Fruit fly (Drosophila melanogaster) whole organism, embryonic: ENCODE data around the gene Txl.

ENCODE experiments used
- Awh ChIP-seq: fragments of 200-800 bp; sonication (Bioruptor generic); IDR thresholded peaks from 2 replicates; pipeline ENCODE4, ENCODE4 v1.3.6; 2022; ENCODE audit warnings: missing biosample characterization, missing genetic modification characterization
- CG10366 ChIP-seq: fragments of 200-800 bp; sonication (Bioruptor generic); IDR thresholded peaks from 2 replicates; pipeline ENCODE4 v1.3.6; 2022; ENCODE audit warnings: missing biosample characterization, missing genetic modification characterization
- CG10959 ChIP-seq: fragments of 200-800 bp; sonication (Bioruptor generic); IDR thresholded peaks from 2 replicates; pipeline ENCODE4 v1.3.6; 2022; ENCODE audit warnings: missing biosample characterization, missing genetic modification characterization
- CG12071 ChIP-seq: fragments of 200-800 bp; sonication (Bioruptor generic); optimal IDR thresholded peaks from 3 replicates; lab custom pipeline; 2018; ENCODE audit warnings: missing biosample characterization, mild to moderate bottlenecking, missing genetic modification characterization
- CG12744 ChIP-seq: fragments of 200-800 bp; sonication (Bioruptor generic); optimal IDR thresholded peaks from 2 replicates; lab custom pipeline; 2016; ENCODE audit warnings: missing biosample characterization, missing genetic modification characterization
- CG13775 ChIP-seq: fragments of 200-800 bp; sonication (Bioruptor generic); optimal IDR thresholded peaks from 3 replicates; lab custom pipeline; 2017; ENCODE audit warnings: missing biosample characterization, mild to moderate bottlenecking, missing genetic modification characterization
- CG15514 ChIP-seq: fragments of 200-800 bp; sonication (Bioruptor generic); optimal IDR thresholded peaks from 3 replicates; lab custom pipeline; 2017; ENCODE audit warnings: missing biosample characterization, missing genetic modification characterization, mild to moderate bottlenecking, moderate library complexity, missing genetic modification reagents
- CG17186 ChIP-seq: fragments of 200-800 bp; sonication (Bioruptor generic); optimal IDR thresholded peaks from 3 replicates; lab custom pipeline; 2017; ENCODE audit warnings: missing biosample characterization, missing genetic modification reagents, missing genetic modification characterization
- CG2116 ChIP-seq: fragments of 200-800 bp; sonication (Bioruptor generic); optimal IDR thresholded peaks from 3 replicates; lab custom pipeline; 2018; ENCODE audit warnings: missing biosample characterization, mild to moderate bottlenecking, missing genetic modification characterization
- CG2199 ChIP-seq: fragments of 200-800 bp; sonication (Bioruptor generic); IDR thresholded peaks from 3 replicates; pipeline ENCODE4 v1.3.6; 2022; ENCODE audit warnings: missing biosample characterization, missing genetic modification characterization
- CG30403 ChIP-seq: fragments of 200-800 bp; sonication (Bioruptor generic); optimal IDR thresholded peaks from 3 replicates; lab custom pipeline; 2016; ENCODE audit warnings: missing biosample characterization, missing genetic modification characterization
- CG32772 ChIP-seq: fragments of 200-800 bp; sonication (Bioruptor generic); IDR thresholded peaks from 2 replicates; pipeline ENCODE4 v1.3.6; 2022; ENCODE audit warnings: missing biosample characterization, missing genetic modification characterization
- CG4282 ChIP-seq: fragments of 200-800 bp; sonication (Bioruptor generic); optimal IDR thresholded peaks from 2 replicates; lab custom pipeline; 2016; ENCODE audit warnings: missing biosample characterization, missing genetic modification characterization
- CG4328 ChIP-seq: fragments of 200-800 bp; sonication (Bioruptor generic); optimal IDR thresholded peaks from 3 replicates; lab custom pipeline; 2017; ENCODE audit warnings: missing biosample characterization, missing genetic modification reagents, missing genetic modification characterization
- CG4424 ChIP-seq: fragments of 200-800 bp; sonication (Bioruptor generic); optimal IDR thresholded peaks from 3 replicates; lab custom pipeline; 2016; ENCODE audit warnings: missing biosample characterization, missing genetic modification characterization
- CG6765 ChIP-seq: fragments of 200-800 bp; sonication (Bioruptor generic); optimal IDR thresholded peaks from 3 replicates; lab custom pipeline; 2017; ENCODE audit warnings: missing biosample characterization, mild to moderate bottlenecking, missing genetic modification characterization
- CG7271 ChIP-seq: fragments of 200-800 bp; sonication (Bioruptor generic); optimal IDR thresholded peaks from 2 replicates; lab custom pipeline; 2018; ENCODE audit warnings: missing biosample characterization, mild to moderate bottlenecking, missing genetic modification characterization, moderate library complexity
- CG7987 ChIP-seq: fragments of 200-800 bp; sonication (Bioruptor generic); optimal IDR thresholded peaks from 2 replicates; lab custom pipeline; 2018; ENCODE audit warnings: missing biosample characterization, mild to moderate bottlenecking, missing genetic modification characterization, moderate library complexity
- CG8290 ChIP-seq, 3 experiments: fragments of 200-800 bp; sonication (Bioruptor generic); optimal IDR thresholded peaks; 2 replicates each; lab custom pipeline; 2016 to 2019; ENCODE audit warnings: missing biosample characterization in 3 of 3, missing genetic modification characterization in 3 of 3, mild to moderate bottlenecking in 2 of 3, moderate library complexity in 1 of 3
- Camta ChIP-seq: fragments of 200-800 bp; sonication (Bioruptor generic); optimal IDR thresholded peaks from 2 replicates; lab custom pipeline; 2016; ENCODE audit warnings: missing biosample characterization, missing genetic modification characterization
- CoRest ChIP-seq: fragments of 200-800 bp; sonication (Bioruptor generic); optimal IDR thresholded peaks from 3 replicates; lab custom pipeline; 2018; ENCODE audit warnings: missing biosample characterization, mild to moderate bottlenecking, missing genetic modification characterization, moderate library complexity
- Ets65A ChIP-seq: fragments of 200-800 bp; sonication (Bioruptor generic); peaks from one replicate; lab custom pipeline; 2016; ENCODE audit warnings: missing biosample characterization, missing genetic modification characterization
- HLH4C ChIP-seq: fragments of 200-800 bp; sonication (Bioruptor generic); IDR thresholded peaks from 3 replicates; pipeline ENCODE4 v1.3.6; 2022; ENCODE audit warnings: missing biosample characterization, missing genetic modification characterization; ENCODE audit not compliant: partially characterized antibody
- Hand ChIP-seq: fragments of 200-800 bp; sonication (Bioruptor generic); optimal IDR thresholded peaks from 2 replicates; lab custom pipeline; 2017; ENCODE audit warnings: mild to moderate bottlenecking, missing biosample characterization, missing genetic modification reagents, missing genetic modification characterization
- Hr3 ChIP-seq: fragments of 200-800 bp; sonication (Bioruptor generic); optimal IDR thresholded peaks from 3 replicates; lab custom pipeline; 2016; ENCODE audit warnings: missing biosample characterization, missing genetic modification characterization
- NC2α ChIP-seq: fragments of 200-800 bp; sonication (Bioruptor generic); optimal IDR thresholded peaks from 2 replicates; lab custom pipeline; 2016; ENCODE audit warnings: missing biosample characterization, missing genetic modification characterization
- Neu2 ChIP-seq: fragments of 200-800 bp; sonication (Bioruptor generic); optimal IDR thresholded peaks from 3 replicates; lab custom pipeline; 2016; ENCODE audit warnings: missing biosample characterization, missing genetic modification characterization, borderline replicate concordance
- NfI ChIP-seq: fragments of 200-800 bp; sonication (Bioruptor generic); optimal IDR thresholded peaks from 3 replicates; lab custom pipeline; 2018; ENCODE audit warnings: missing biosample characterization, mild to moderate bottlenecking, missing genetic modification characterization, moderate library complexity
- Optix ChIP-seq: fragments of 200-800 bp; sonication (Bioruptor generic); IDR thresholded peaks from 3 replicates; pipeline ENCODE4 v1.3.6; 2022; ENCODE audit warnings: missing biosample characterization, missing genetic modification characterization
- Pdp1 ChIP-seq, 2 experiments: fragments of 200-800 bp; sonication (Bioruptor generic); optimal IDR thresholded peaks; 3 replicates each; lab custom pipeline; 2016; ENCODE audit warnings: missing biosample characterization in 2 of 2, missing genetic modification characterization in 2 of 2, mild to moderate bottlenecking in 1 of 2, moderate library complexity in 1 of 2
- aop ChIP-seq: fragments of 200-800 bp; sonication (Bioruptor generic); IDR thresholded peaks from 2 replicates; pipeline ENCODE4 v1.3.6; 2022; ENCODE audit warnings: missing biosample characterization, missing genetic modification characterization
- bbx ChIP-seq: fragments of 200-800 bp; sonication (Bioruptor generic); IDR thresholded peaks from 2 replicates; pipeline ENCODE4 v1.3.6; 2022; ENCODE audit warnings: missing biosample characterization, missing genetic modification characterization; ENCODE audit not compliant: partially characterized antibody
- cato ChIP-seq: fragments of 200-800 bp; sonication (Bioruptor generic); optimal IDR thresholded peaks from 2 replicates; lab custom pipeline; 2016; ENCODE audit warnings: missing biosample characterization, missing genetic modification characterization, borderline replicate concordance
- chinmo ChIP-seq: fragments of 200-800 bp; sonication (Bioruptor generic); IDR thresholded peaks from 4 replicates; pipeline ENCODE4 v1.3.6; 2022; ENCODE audit warnings: missing biosample characterization, missing genetic modification characterization; ENCODE audit not compliant: partially characterized antibody
- crc ChIP-seq: fragments of 200-800 bp; sonication (Bioruptor generic); optimal IDR thresholded peaks from 2 replicates; lab custom pipeline; 2016; ENCODE audit warnings: missing biosample characterization, missing genetic modification characterization
- fd102C ChIP-seq: fragments of 200-800 bp; sonication (Bioruptor generic); optimal IDR thresholded peaks from 2 replicates; lab custom pipeline; 2018; ENCODE audit warnings: missing biosample characterization, mild to moderate bottlenecking, missing genetic modification characterization, moderate library complexity
- gfzf ChIP-seq: fragments of 200-800 bp; sonication (Bioruptor generic); optimal IDR thresholded peaks from 2 replicates; lab custom pipeline; 2016; ENCODE audit warnings: missing biosample characterization, mild to moderate bottlenecking, missing genetic modification characterization, moderate library complexity
- ken ChIP-seq: fragments of 200-800 bp; sonication (Bioruptor generic); IDR thresholded peaks from 3 replicates; pipeline ENCODE4 v1.3.6; 2022; ENCODE audit warnings: missing biosample characterization, missing genetic modification characterization
- klu ChIP-seq: fragments of 200-800 bp; sonication (Bioruptor generic); IDR thresholded peaks from 2 replicates; pipeline ENCODE4 v1.3.6; 2022; ENCODE audit warnings: missing biosample characterization, missing genetic modification characterization
- lov ChIP-seq, 2 experiments: fragments of 200-800 bp in 1 of 2; fragments of >200 bp in 1 of 2; sonication (Bioruptor generic) in 1 of 2; IDR thresholded peaks in 1 of 2; optimal IDR thresholded peaks in 1 of 2; 2 replicates in 1 of 2; 3 replicates in 1 of 2; pipeline versions ENCODE4 v1.3.6 to Lab custom; 2017 to 2022; ENCODE audit warnings: missing biosample characterization in 1 of 2, missing genetic modification characterization in 1 of 2
- mirr ChIP-seq: fragments of 200-800 bp; sonication (Bioruptor generic); optimal IDR thresholded peaks from 3 replicates; lab custom pipeline; 2018; ENCODE audit warnings: missing biosample characterization, mild to moderate bottlenecking, missing genetic modification characterization
- pum ChIP-seq: fragments of 200-800 bp; sonication (Bioruptor generic); optimal IDR thresholded peaks from 2 replicates; lab custom pipeline; 2016; ENCODE audit warnings: missing biosample characterization, missing genetic modification characterization
- sd ChIP-seq: fragments of 200-800 bp; sonication (Bioruptor generic); optimal IDR thresholded peaks from 3 replicates; lab custom pipeline; 2018; ENCODE audit warnings: missing biosample characterization, mild to moderate bottlenecking, missing genetic modification characterization, moderate library complexity
- sens ChIP-seq: fragments of 200-800 bp; sonication (Bioruptor generic); peaks from one replicate; lab custom pipeline; 2016; ENCODE audit warnings: missing biosample characterization, missing genetic modification characterization
- sisA ChIP-seq: fragments of 200-800 bp; sonication (Bioruptor generic); IDR thresholded peaks from 2 replicates; pipeline ENCODE4 v1.3.6; 2022; ENCODE audit warnings: missing biosample characterization, missing genetic modification characterization
- sna ChIP-seq: fragments of 200-800 bp; sonication (Bioruptor generic); IDR thresholded peaks from 2 replicates; pipeline ENCODE4 v1.3.6; 2022; ENCODE audit warnings: missing biosample characterization, missing genetic modification characterization; ENCODE audit not compliant: partially characterized antibody
- so ChIP-seq: fragments of 200-800 bp; sonication (Bioruptor generic); IDR thresholded peaks from 3 replicates; pipeline ENCODE4 v1.3.6; 2022; ENCODE audit warnings: missing biosample characterization, missing genetic modification characterization
- sr ChIP-seq: fragments of 200-800 bp; sonication (Bioruptor generic); IDR thresholded peaks from 3 replicates; pipeline ENCODE4 v1.3.6; 2022; ENCODE audit warnings: missing biosample characterization, missing genetic modification characterization
- trem ChIP-seq: fragments of 200-800 bp; optimal IDR thresholded peaks from 3 replicates; lab custom pipeline; 2019; ENCODE audit warnings: missing biosample characterization, mild to moderate bottlenecking, missing genetic modification characterization, moderate library complexity

The Txl gene

DNA sequence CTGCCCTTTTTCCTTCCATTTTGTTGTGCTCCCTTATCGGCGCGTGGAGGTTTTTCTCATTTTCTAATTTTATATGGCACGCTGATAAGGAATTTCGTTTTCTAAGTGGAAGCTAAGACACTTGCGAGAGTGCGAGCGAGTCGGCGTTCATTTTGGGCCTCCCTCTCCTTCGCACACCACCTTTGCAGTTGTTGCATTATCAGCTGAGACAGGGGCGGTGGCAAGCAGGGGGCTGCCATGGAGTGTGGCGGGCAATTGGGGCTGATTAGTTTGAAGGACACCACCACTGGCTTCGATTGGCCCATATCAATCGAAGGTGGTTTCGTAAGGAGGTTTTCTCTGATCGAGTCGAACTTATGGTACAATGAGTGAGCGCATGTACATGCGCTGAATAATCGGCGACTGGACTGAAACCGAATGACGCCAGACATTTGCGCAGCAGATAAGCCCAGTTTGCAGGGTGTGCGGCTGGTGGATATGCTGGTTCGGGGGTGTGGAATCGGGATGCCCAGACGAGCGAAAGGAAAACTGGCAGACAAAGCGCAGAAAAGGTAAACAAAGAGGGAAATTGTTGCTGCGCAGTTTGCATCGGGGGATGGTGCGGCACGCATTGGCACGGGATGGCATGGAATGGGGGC lies 44.1 kb downstream of the Txl start (continued):
- TF ChIP-seq so (no peak; the same call in 2 of the 3 replicates), cato (GFP tag; lab: Kevin White, UChicago) (no peak), CG4424 (GFP tag; lab: Kevin White, UChicago) (no peak), CG6765 (GFP tag; lab: Kevin White, UChicago) (no peak), CG2116 (GFP tag; lab: Kevin White, UChicago) (no peak), CG12071 (peak; percentile 10), crc (GFP tag; lab: Kevin White, UChicago) (no peak), CG30403 (GFP tag; lab: Kevin White, UChicago) (no peak), klu (GFP tag; lab: Robert Waterston, UW) (no peak), CG32772 (no peak), Camta (no peak), sisA (no peak), Neu2 (GFP tag; lab: Kevin White, UChicago) (no peak), sd (peak; percentile 59), Hr3 (GFP tag; lab: Kevin White, UChicago) (no peak), CG7271 (no peak), Pdp1 (GFP tag; optimal IDR thresholded peaks at IDR 0.05; lab: Kevin White, UChicago) (peak in 1 of 2 experiments; percentile 63), mirr (GFP tag; lab: Kevin White, UChicago) (peak; percentile 71), sens (GFP tag; lab: Kevin White, UChicago) (peak; percentile 29), CG4282 (no peak), CG17186 (GFP tag; lab: Kevin White, UChicago) (no peak), CoRest (tag; lab: Kevin White, UChicago) (no peak), CG7987 (GFP tag; lab: Kevin White, UChicago) (peak; percentile 9), CG8290 (GFP tag; optimal IDR thresholded peaks at IDR 0.05; lab: Kevin White, UChicago) (no peak), CG8290 (tag; optimal IDR thresholded peaks at IDR 0.05; lab: Kevin White, UChicago) (peak in 1 of 2 experiments; percentile 5), Awh (no peak), CG12744 (GFP tag; lab: Kevin White, UChicago) (no peak), lov (optimal IDR thresholded peaks at IDR 0.05; lab: Kevin White, UChicago) (no peak), lov (GFP tag; IDR thresholded peaks at IDR 0.05; lab: Robert Waterston, UW) (no peak), CG10959 (GFP tag; lab: Robert Waterston, UW) (no peak), CG15514 (GFP tag; lab: Kevin White, UChicago) (no peak), CG10366 (no peak), CG13775 (GFP tag; lab: Kevin White, UChicago) (no peak), trem (tag; lab: Kevin White, UChicago) (no peak), fd102C (no peak), ken (GFP tag; lab: Robert Waterston, UW) (no peak), CG4328 (GFP tag; lab: Kevin White, UChicago) (no peak), Ets65A (peak; percentile 51), NfI (GFP tag; lab: Kevin White, UChicago) (no peak), HLH4C (no peak), aop (GFP tag; lab: Robert Waterston, UW) (no peak), Hand (no peak), CG2199 (GFP tag; lab: Robert Waterston, UW) (no peak), gfzf (GFP tag; lab: Kevin White, UChicago) (no peak), sr (GFP tag; lab: Robert Waterston, UW) (no peak), sna (0 out of 2 replicates have a peak, but pooled peaks have one; percentile 28), Optix (no peak), pum (GFP tag; lab: Kevin White, UChicago) (no peak), chinmo (peak; percentile 99), NC2α (GFP tag; lab: Kevin White, UChicago) (no peak), bbx (GFP tag; lab: Robert Waterston, UW) (no peak; the same call in 1 of the 2 replicates)
